Worm (Caenorhabditis elegans) whole organism, young adult: ENCODE measurements around the gene eri-5.
"Not testable (repeated sequence)": the region's sequence is repeated elsewhere in the genome, so short reads cannot be mapped to it uniquely, and the experiment has no call there.

ENCODE experiments used
- C06A6.2 ChIP-seq: fragments of 200-800 bp; sonication (Bioruptor generic); conservative IDR thresholded peaks from 2 replicates; pipeline ENCODE4 v1.3.6; 2022; ENCODE audit warnings: missing genetic modification characterization, missing compliant biosample characterization
- F22D6.2 ChIP-seq: sonication (generic microtip); optimal IDR thresholded peaks from 2 replicates; lab custom pipeline; 2016; ENCODE audit warnings: mild to moderate bottlenecking, missing genetic modification characterization, missing compliant biosample characterization
- F37B4.10 ChIP-seq: fragments of 200-800 bp; sonication (Bioruptor generic); IDR thresholded peaks from 2 replicates; pipeline ENCODE4 v1.3.6; 2022; ENCODE audit warnings: missing genetic modification characterization, missing compliant biosample characterization
- F57A8.1 ChIP-seq: fragments of 200-800 bp; sonication (Bioruptor generic); optimal IDR thresholded peaks from 2 replicates; lab custom pipeline; 2018; ENCODE audit warnings: mild to moderate bottlenecking, missing genetic modification characterization, moderate library complexity, missing compliant biosample characterization
- K12H6.12 ChIP-seq: fragments of 200-800 bp; sonication (Bioruptor generic); optimal IDR thresholded peaks from 2 replicates; lab custom pipeline; 2018; ENCODE audit warnings: mild to moderate bottlenecking, missing genetic modification characterization, missing compliant biosample characterization
- Y53F4B.3 ChIP-seq: fragments of 200-800 bp; sonication (Bioruptor generic); IDR thresholded peaks from 2 replicates; pipeline ENCODE4 v1.3.6; 2022; ENCODE audit warnings: missing genetic modification reagents, missing genetic modification characterization, missing compliant biosample characterization
- Y56A3A.18 ChIP-seq: fragments of 200-800 bp; sonication (Bioruptor generic); IDR thresholded peaks from 2 replicates; pipeline ENCODE4 v1.3.6; 2022; ENCODE audit warnings: missing genetic modification reagents, missing genetic modification characterization, missing compliant biosample characterization
- Y67H2A.10 ChIP-seq: fragments of 200-800 bp; sonication (Bioruptor generic); conservative IDR thresholded peaks from 2 replicates; pipeline ENCODE4 v1.3.6; 2022; ENCODE audit warnings: missing genetic modification reagents, missing genetic modification characterization, missing compliant biosample characterization
- Y95B8A.8 ChIP-seq: fragments of 200-800 bp; sonication (Bioruptor generic); IDR thresholded peaks from 2 replicates; pipeline ENCODE4 v1.3.6; 2022; ENCODE audit warnings: missing genetic modification reagents, missing genetic modification characterization, missing compliant biosample characterization
- aptf-3 ChIP-seq: fragments of 200-800 bp; sonication (Bioruptor generic); IDR thresholded peaks from 2 replicates; pipeline ENCODE4 v1.3.6; 2022; ENCODE audit warnings: missing genetic modification characterization, missing compliant biosample characterization
- atf-7 ChIP-seq: sonication (generic microtip); optimal IDR thresholded peaks from 2 replicates; lab custom pipeline; 2017; ENCODE audit warnings: mild to moderate bottlenecking, missing genetic modification characterization, missing compliant biosample characterization
- attf-3 ChIP-seq: fragments of 200-800 bp; sonication (Bioruptor generic); conservative IDR thresholded peaks from 2 replicates; pipeline ENCODE4 v1.3.6; 2022; ENCODE audit warnings: missing genetic modification reagents, missing genetic modification characterization, missing compliant biosample characterization
- bed-2 ChIP-seq: fragments of 200-800 bp; sonication (Bioruptor generic); IDR thresholded peaks from 2 replicates; pipeline ENCODE4 v1.3.6; 2022; ENCODE audit warnings: missing genetic modification reagents, missing genetic modification characterization, missing compliant biosample characterization
- ceh-40 ChIP-seq: fragments of 200-800 bp; sonication (Bioruptor generic); IDR thresholded peaks from 2 replicates; pipeline ENCODE4 v1.3.6; 2022; ENCODE audit warnings: missing genetic modification characterization, missing compliant biosample characterization
- ceh-79 ChIP-seq: sonication (generic microtip); optimal IDR thresholded peaks from 2 replicates; lab custom pipeline; 2017; ENCODE audit warnings: mild to moderate bottlenecking, missing genetic modification characterization, missing compliant biosample characterization
- ceh-91 ChIP-seq: fragments of 200-800 bp; sonication (Bioruptor generic); IDR thresholded peaks from 2 replicates; pipeline ENCODE4 v1.3.6; 2022; ENCODE audit warnings: missing genetic modification reagents, missing genetic modification characterization, missing compliant biosample characterization
- dox-1 ChIP-seq: fragments of 200-800 bp; sonication (Bioruptor generic); IDR thresholded peaks from 2 replicates; pipeline ENCODE4 v1.3.6; 2022; ENCODE audit warnings: missing genetic modification reagents, missing genetic modification characterization, missing compliant biosample characterization
- dpff-1 ChIP-seq: sonication (generic microtip); optimal IDR thresholded peaks from 2 replicates; lab custom pipeline; 2017; ENCODE audit warnings: mild to moderate bottlenecking, missing genetic modification characterization, missing compliant biosample characterization
- egl-44 ChIP-seq: fragments of 200-800 bp; sonication (Bioruptor generic); IDR thresholded peaks from 2 replicates; pipeline ENCODE4 v1.3.6; 2022; ENCODE audit warnings: missing genetic modification reagents, missing genetic modification characterization, missing compliant biosample characterization
- egrh-3 ChIP-seq: fragments of 200-800 bp; sonication (Bioruptor generic); IDR thresholded peaks from 2 replicates; pipeline ENCODE4 v1.3.6; 2022; ENCODE audit warnings: missing genetic modification reagents, missing genetic modification characterization, missing compliant biosample characterization
- ekl-4 ChIP-seq: fragments of 200-800 bp; sonication (Bioruptor generic); IDR thresholded peaks from 2 replicates; pipeline ENCODE4 v1.3.6; 2022; ENCODE audit warnings: missing genetic modification reagents, missing genetic modification characterization, missing compliant biosample characterization
- hlh-26 ChIP-seq: fragments of 200-800 bp; sonication (Bioruptor generic); conservative IDR thresholded peaks from 2 replicates; pipeline ENCODE4 v1.3.6; 2022; ENCODE audit warnings: missing genetic modification reagents, missing genetic modification characterization, missing compliant biosample characterization
- hmg-1.2 ChIP-seq: fragments of 200-800 bp; sonication (Bioruptor generic); IDR thresholded peaks from 2 replicates; pipeline ENCODE4 v1.3.6; 2022; ENCODE audit warnings: missing genetic modification reagents, missing genetic modification characterization, missing compliant biosample characterization
- let-607 ChIP-seq, 2 experiments: fragments of 200-800 bp in 1 of 2; sonication (Bioruptor generic) in 1 of 2; sonication (generic microtip) in 1 of 2; optimal IDR thresholded peaks; 2 replicates each; lab custom pipeline; 2016 to 2018; ENCODE audit warnings: mild to moderate bottlenecking in 2 of 2, missing compliant biosample characterization in 2 of 2, missing genetic modification characterization in 2 of 2, moderate library complexity in 2 of 2, missing genotype in 1 of 2
- lin-26 ChIP-seq: fragments of 200-800 bp; sonication (Bioruptor generic); IDR thresholded peaks from 2 replicates; pipeline ENCODE4 v1.3.6; 2022; ENCODE audit warnings: missing genetic modification reagents, missing genetic modification characterization, missing compliant biosample characterization
- lin-35 ChIP-seq, 3 experiments: fragments of 150-350 bp in 2 of 3; sonication (generic microtip) in 1 of 3; optimal IDR thresholded peaks; 2 replicates each; lab custom pipeline; 2014 to 2018; ENCODE audit warnings: missing biosample characterization in 3 of 3, missing genetic modification characterization in 3 of 3, missing genetic modification reagents in 3 of 3
- lin-40 ChIP-seq: sonication (generic microtip); optimal IDR thresholded peaks from 2 replicates; lab custom pipeline; 2016; ENCODE audit warnings: missing genetic modification characterization, mild to moderate bottlenecking, missing compliant biosample characterization, missing genotype, missing genetic modification reagents
- lin-54 ChIP-seq: fragments of 200-800 bp; sonication (Bioruptor generic); optimal IDR thresholded peaks from 2 replicates; lab custom pipeline; 2018; ENCODE audit warnings: mild to moderate bottlenecking, missing genetic modification characterization, missing compliant biosample characterization
- lsy-27 ChIP-seq: sonication (generic microtip); optimal IDR thresholded peaks from 2 replicates; lab custom pipeline; 2017; ENCODE audit warnings: missing genetic modification characterization, mild to moderate bottlenecking, missing compliant biosample characterization, antibody characterized with exemption, missing genotype, borderline replicate concordance; ENCODE audit not compliant: insufficient read depth
- madf-10 ChIP-seq: sonication (generic microtip); optimal IDR thresholded peaks from 2 replicates; lab custom pipeline; 2016; ENCODE audit warnings: mild to moderate bottlenecking, missing genetic modification characterization, missing compliant biosample characterization
- madf-3 ChIP-seq: fragments of 200-800 bp; sonication (Bioruptor generic); IDR thresholded peaks from 2 replicates; pipeline ENCODE4 v1.3.6; 2022; ENCODE audit warnings: missing genetic modification reagents, missing genetic modification characterization, missing compliant biosample characterization
- madf-6 ChIP-seq: fragments of 200-800 bp; sonication (Bioruptor generic); IDR thresholded peaks from 2 replicates; pipeline ENCODE4 v1.3.6; 2022; ENCODE audit warnings: missing genetic modification reagents, missing genetic modification characterization, missing compliant biosample characterization
- mcd-1 ChIP-seq: fragments of 200-800 bp; sonication (Bioruptor generic); IDR thresholded peaks from 2 replicates; pipeline ENCODE4 v1.3.6; 2022; ENCODE audit warnings: missing genetic modification reagents, missing genetic modification characterization, missing compliant biosample characterization
- mxl-1 ChIP-seq: sonication (generic microtip); optimal IDR thresholded peaks from 2 replicates; lab custom pipeline; 2016; ENCODE audit warnings: missing genetic modification characterization, missing compliant biosample characterization
- snpc-4 ChIP-seq, 5 experiments: fragments of 150-350 bp in 1 of 5; sonication (generic microtip) in 4 of 5; optimal IDR thresholded peaks; 2 replicates each; lab custom pipeline; 2014 to 2018; ENCODE audit warnings: missing genetic modification characterization in 5 of 5, missing biosample characterization in 3 of 5, antibody characterized with exemption in 2 of 5, mild to moderate bottlenecking in 2 of 5, missing compliant biosample characterization in 2 of 5, missing genotype in 2 of 5, moderate library complexity in 2 of 5, missing genetic modification reagents in 1 of 5
- unc-62 ChIP-seq: fragments of 150-350 bp; optimal IDR thresholded peaks from 2 replicates; lab custom pipeline; 2014; ENCODE audit warnings: missing biosample characterization, missing genetic modification reagents, missing genetic modification characterization
- zfh-2 ChIP-seq: fragments of 200-800 bp; sonication (Bioruptor generic); conservative IDR thresholded peaks from 2 replicates; pipeline ENCODE4 v1.3.6; 2022; ENCODE audit warnings: missing genetic modification reagents, missing genetic modification characterization, missing compliant biosample characterization
- ztf-18 ChIP-seq: sonication (generic microtip); optimal IDR thresholded peaks from 2 replicates; lab custom pipeline; 2016; ENCODE audit warnings: missing genotype, mild to moderate bottlenecking, missing genetic modification characterization, missing compliant biosample characterization

The eri-5 gene

ce11 chrIV:2393023-2393422, 2.4 kb downstream of the eri-5 start:
- TF ChIP-seq Y56A3A.18 (no peak), zfh-2 (GFP tag; lab: Robert Waterston, UW) (peak; percentile 62), lin-40 (tag; lab: Kevin White, UChicago) (no peak), ceh-91 (GFP tag; lab: Robert Waterston, UW) (no peak), egrh-3 (GFP tag; lab: Robert Waterston, UW) (0 out of 2 replicates have a peak, but pooled peaks have one; percentile 15), unc-62 (GFP tag; lab: Kevin White, UChicago) (no peak)

DNA sequence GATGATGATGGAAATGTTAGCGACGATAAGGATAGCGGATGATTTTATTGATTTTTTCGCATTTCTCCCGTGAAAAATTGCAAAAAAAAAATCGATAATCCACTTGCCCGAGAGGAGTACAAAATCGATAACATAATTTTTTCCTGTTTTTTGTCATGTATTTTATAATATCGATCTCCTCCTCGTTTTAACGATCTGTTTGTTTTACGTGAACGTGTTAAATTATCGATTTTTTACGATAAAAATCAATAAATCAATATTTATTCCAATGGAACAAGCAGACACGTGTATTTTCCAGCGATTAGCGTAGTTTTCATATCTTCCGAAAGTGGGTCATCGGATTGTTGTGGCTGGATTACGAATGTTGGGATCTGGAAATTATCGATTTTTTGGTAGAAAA, 5.4 kb downstream of the eri-5 start:
- TF ChIP-seq lsy-27 (tag; lab: Kevin White, UChicago) (no peak), K12H6.12 (tag; lab: Kevin White, UChicago) (no peak), dpff-1 (tag; lab: Kevin White, UChicago) (no peak), ceh-79 (tag; lab: Kevin White, UChicago) (no peak), ztf-18 (no peak), lin-35 (GFP tag; optimal IDR thresholded peaks at IDR 0.05; lab: Kevin White, UChicago) (no peak), F37B4.10 (GFP tag; lab: Robert Waterston, UW) (no peak), Y95B8A.8 (GFP tag; lab: Robert Waterston, UW) (no peak), atf-7 (tag; lab: Kevin White, UChicago) (no peak), C06A6.2 (no peak), bed-2 (GFP tag; lab: Robert Waterston, UW) (no peak), mxl-1 (no peak), Y56A3A.18 (no peak), madf-10 (tag; lab: Kevin White, UChicago) (no peak), unc-62 (GFP tag; lab: Kevin White, UChicago) (no peak), F22D6.2 (tag; lab: Kevin White, UChicago) (no peak), ceh-40 (no peak), lin-54 (no peak)
- TF ChIP-seq, all 124 proteins: peak for 0

ce11 chrIV:2397145-2397544, 6.5 kb downstream of the eri-5 start:
- TF ChIP-seq lin-26 (peak; percentile 71), madf-6 (GFP tag; lab: Robert Waterston, UW) (peak; percentile 33; the same call in 1 of the 2 replicates), egrh-3 (GFP tag; lab: Robert Waterston, UW) (peak; percentile 23; the same call in 1 of the 2 replicates), ekl-4 (0 out of 2 replicates have a peak, but pooled peaks have one; percentile 33), zfh-2 (GFP tag; lab: Robert Waterston, UW) (0 out of 2 replicates have a peak, but pooled peaks have one; percentile 35), hmg-1.2 (GFP tag; lab: Robert Waterston, UW) (peak; percentile 16; the same call in 1 of the 2 replicates), mcd-1 (GFP tag; lab: Robert Waterston, UW) (0 out of 2 replicates have a peak, but pooled peaks have one; percentile 30), snpc-4 (tag; optimal IDR thresholded peaks at IDR 0.05; lab: Kevin White, UChicago) (peak in 1 of 4 experiments; percentile 58)
- not testable (repeated sequence) for TF ChIP-seq snpc-4 (GFP tag; optimal IDR thresholded peaks at IDR 0.05; lab: Kevin White, UChicago)
- TF ChIP-seq, all 124 proteins: peak for 8; not testable (repeated sequence) for 116

ce11 chrIV:2398317-2398716, 7.7 kb downstream of the eri-5 start:
- no peak for TF ChIP-seq F57A8.1
- no peak for TF ChIP-seq Y67H2A.10
- peak; percentile 81 for TF ChIP-seq zfh-2 (GFP tag; lab: Robert Waterston, UW)
- TF ChIP-seq let-607 (tag; optimal IDR thresholded peaks at IDR 0.05; lab: Kevin White, UChicago) = no peak
- no peak for TF ChIP-seq hlh-26 (GFP tag; lab: Robert Waterston, UW)
- TF ChIP-seq attf-3 (GFP tag; lab: Robert Waterston, UW) = 0 out of 2 replicates have a peak, but pooled peaks have one; percentile 18
- no peak for TF ChIP-seq C06A6.2
- TF ChIP-seq madf-3 (GFP tag; lab: Robert Waterston, UW) = 0 out of 2 replicates have a peak, but pooled peaks have one; percentile 7
- TF ChIP-seq F37B4.10 (GFP tag; lab: Robert Waterston, UW) = peak; percentile 70; the same call in 1 of the 2 replicates
- TF ChIP-seq Y53F4B.3 (GFP tag; lab: Robert Waterston, UW) = no peak
- no peak for TF ChIP-seq aptf-3 (GFP tag; lab: Robert Waterston, UW)
- no peak for TF ChIP-seq mxl-1
- peak; percentile 73; the same call in 1 of the 2 replicates for TF ChIP-seq egrh-3 (GFP tag; lab: Robert Waterston, UW)
- TF ChIP-seq egl-44 = 0 out of 2 replicates have a peak, but pooled peaks have one; percentile 54
- 0 out of 2 replicates have a peak, but pooled peaks have one; percentile 6 for TF ChIP-seq dox-1 (GFP tag; lab: Robert Waterston, UW)
- TF ChIP-seq, all 124 proteins: peak for 7
